Fruit fly (Drosophila melanogaster) whole organism, embryonic: ENCODE data around the gene Iyd.
A peak's percentile ranks its signal among the peaks of the same experiment; 100 is the strongest.

ENCODE experiments used
- ATbp ChIP-seq: fragments of 200-800 bp; sonication (Bioruptor generic); optimal IDR thresholded peaks from 2 replicates; lab custom pipeline; 2017; ENCODE audit warnings: missing biosample characterization, mild to moderate bottlenecking, missing genetic modification characterization, missing genetic modification reagents
- CG10543 ChIP-seq: fragments of 200-800 bp; sonication (Bioruptor generic); optimal IDR thresholded peaks from 3 replicates; lab custom pipeline; 2017; ENCODE audit warnings: missing biosample characterization, mild to moderate bottlenecking, missing genetic modification characterization, moderate library complexity
- CG11247 ChIP-seq: fragments of 200-800 bp; sonication (Bioruptor generic); IDR thresholded peaks from 2 replicates; pipeline ENCODE4 v1.3.6; 2022; ENCODE audit warnings: missing biosample characterization, missing genetic modification characterization
- CG13123 ChIP-seq: fragments of 200-800 bp; sonication (Bioruptor generic); optimal IDR thresholded peaks from 2 replicates; lab custom pipeline; 2016; ENCODE audit warnings: missing biosample characterization, missing genetic modification characterization
- CG13287 ChIP-seq: fragments of 200-800 bp; sonication (Bioruptor generic); IDR thresholded peaks from 2 replicates; pipeline ENCODE4 v1.3.6; 2022; ENCODE audit warnings: missing biosample characterization, missing genetic modification characterization; ENCODE audit not compliant: partially characterized antibody
- CG14860 ChIP-seq: fragments of 200-800 bp; sonication (Bioruptor generic); IDR thresholded peaks from 3 replicates; pipeline ENCODE4 v1.3.6; 2022; ENCODE audit warnings: missing biosample characterization, missing genetic modification characterization; ENCODE audit not compliant: partially characterized antibody
- CG15011 ChIP-seq: fragments of 200-800 bp; sonication (Bioruptor generic); optimal IDR thresholded peaks from 3 replicates; lab custom pipeline; 2018; ENCODE audit warnings: missing biosample characterization, mild to moderate bottlenecking, missing genetic modification characterization
- CG16813 ChIP-seq: fragments of 200-800 bp; sonication (Bioruptor generic); IDR thresholded peaks from 3 replicates; pipeline ENCODE4 v1.3.6; 2022; ENCODE audit warnings: missing biosample characterization, missing genetic modification characterization; ENCODE audit not compliant: partially characterized antibody
- CG18262 ChIP-seq: fragments of 200-800 bp; optimal IDR thresholded peaks from 3 replicates; lab custom pipeline; 2019; ENCODE audit warnings: missing biosample characterization, mild to moderate bottlenecking, missing genetic modification characterization, moderate library complexity
- CG18476 ChIP-seq: fragments of 200-800 bp; sonication (Bioruptor generic); optimal IDR thresholded peaks from 2 replicates; lab custom pipeline; 2016; ENCODE audit warnings: missing biosample characterization, mild to moderate bottlenecking, missing genetic modification characterization
- CG30431 ChIP-seq: fragments of 200-800 bp; sonication (Bioruptor generic); optimal IDR thresholded peaks from 2 replicates; lab custom pipeline; 2017; ENCODE audit warnings: missing biosample characterization, missing genetic modification characterization
- CG3838 ChIP-seq: fragments of 200-800 bp; sonication (Bioruptor generic); optimal IDR thresholded peaks from 3 replicates; lab custom pipeline; 2016; ENCODE audit warnings: missing biosample characterization, missing genetic modification characterization
- CG4404 ChIP-seq: fragments of 200-800 bp; sonication (Bioruptor generic); IDR thresholded peaks from 2 replicates; pipeline ENCODE4 v1.3.6; 2022; ENCODE audit warnings: missing biosample characterization, missing genetic modification characterization
- CG6791 ChIP-seq: fragments of 200-800 bp; sonication (Bioruptor generic); IDR thresholded peaks from 3 replicates; pipeline ENCODE4 v1.3.6; 2022; ENCODE audit warnings: missing biosample characterization, missing genetic modification characterization; ENCODE audit not compliant: partially characterized antibody
- CG8089 ChIP-seq: fragments of 200-800 bp; sonication (Bioruptor generic); optimal IDR thresholded peaks from 3 replicates; lab custom pipeline; 2016; ENCODE audit warnings: missing biosample characterization, missing genetic modification characterization
- CG8924 ChIP-seq: fragments of 200-800 bp; optimal IDR thresholded peaks from 3 replicates; lab custom pipeline; 2019; ENCODE audit warnings: missing biosample characterization, mild to moderate bottlenecking, missing genetic modification characterization, moderate library complexity
- CG8944 ChIP-seq: fragments of 200-800 bp; sonication (Bioruptor generic); optimal IDR thresholded peaks from 3 replicates; lab custom pipeline; 2016; ENCODE audit warnings: missing biosample characterization, missing genetic modification characterization
- D19B ChIP-seq: fragments of 200-800 bp; sonication (Bioruptor generic); optimal IDR thresholded peaks from 2 replicates; lab custom pipeline; 2017; ENCODE audit warnings: missing biosample characterization, mild to moderate bottlenecking, missing genetic modification characterization
- Dref ChIP-seq: fragments of 200-800 bp; sonication (Bioruptor generic); IDR thresholded peaks from 2 replicates; pipeline ENCODE4 v1.3.6; 2022; ENCODE audit warnings: missing biosample characterization, missing genetic modification characterization
- Fer3 ChIP-seq: fragments of 200-800 bp; sonication (Bioruptor generic); optimal IDR thresholded peaks from 2 replicates; lab custom pipeline; 2018; ENCODE audit warnings: missing biosample characterization, mild to moderate bottlenecking, missing genetic modification characterization, moderate library complexity
- HmgD ChIP-seq: fragments of 200-800 bp; sonication (Bioruptor generic); optimal IDR thresholded peaks from 3 replicates; lab custom pipeline; 2016; ENCODE audit warnings: missing biosample characterization, missing genetic modification characterization
- Mrtf ChIP-seq: fragments of 200-800 bp; sonication (Bioruptor generic); IDR thresholded peaks from 3 replicates; pipeline ENCODE4 v1.3.6; 2022; ENCODE audit warnings: missing biosample characterization, missing genetic modification characterization
- Nf-YC ChIP-seq: fragments of 200-800 bp; optimal IDR thresholded peaks from 3 replicates; lab custom pipeline; 2019; ENCODE audit warnings: missing biosample characterization, mild to moderate bottlenecking, missing genetic modification characterization, moderate library complexity
- Ravus ChIP-seq: fragments of 200-800 bp; sonication (Bioruptor generic); IDR thresholded peaks from 2 replicates; pipeline ENCODE4 v1.3.6; 2022; ENCODE audit warnings: missing biosample characterization, missing genetic modification characterization
- Six4 ChIP-seq: fragments of 200-800 bp; sonication (Bioruptor generic); optimal IDR thresholded peaks from 2 replicates; lab custom pipeline; 2016; ENCODE audit warnings: missing biosample characterization, missing genetic modification characterization
- Sox100B ChIP-seq: fragments of 200-800 bp; sonication (Bioruptor generic); optimal IDR thresholded peaks from 3 replicates; lab custom pipeline; 2018; ENCODE audit warnings: missing biosample characterization, mild to moderate bottlenecking, missing genetic modification characterization
- Stat92E ChIP-seq, 3 experiments: fragments of >200 bp in 2 of 3; fragments of 200-800 bp in 1 of 3; sonication (Bioruptor generic) in 1 of 3; optimal IDR thresholded peaks; 2 replicates each; lab custom pipeline; 2017 to 2019; ENCODE audit warnings: missing biosample characterization in 3 of 3, missing genetic modification characterization in 3 of 3, mild to moderate bottlenecking in 1 of 3, moderate library complexity in 1 of 3
- ash1 ChIP-seq: fragments of 200-800 bp; sonication (Bioruptor generic); optimal IDR thresholded peaks from 2 replicates; lab custom pipeline; 2018; ENCODE audit warnings: missing biosample characterization, mild to moderate bottlenecking, missing genetic modification characterization
- az2 ChIP-seq: fragments of 200-800 bp; sonication (Bioruptor generic); optimal IDR thresholded peaks from 3 replicates; lab custom pipeline; 2016; ENCODE audit warnings: missing biosample characterization, missing genetic modification characterization
- bbx ChIP-seq: fragments of 200-800 bp; sonication (Bioruptor generic); IDR thresholded peaks from 2 replicates; pipeline ENCODE4 v1.3.6; 2022; ENCODE audit warnings: missing biosample characterization, missing genetic modification characterization; ENCODE audit not compliant: partially characterized antibody
- chif ChIP-seq, 2 experiments: fragments of 200-800 bp; sonication (Bioruptor generic); optimal IDR thresholded peaks; 3 replicates each; lab custom pipeline; 2016; ENCODE audit warnings: missing biosample characterization in 2 of 2, missing genetic modification characterization in 2 of 2
- ci ChIP-seq: fragments of 200-800 bp; sonication (Bioruptor generic); IDR thresholded peaks from 3 replicates; pipeline ENCODE4 v1.3.6; 2022; ENCODE audit warnings: missing biosample characterization, missing genetic modification characterization
- dan ChIP-seq: fragments of 200-800 bp; sonication (Bioruptor generic); IDR thresholded peaks from 2 replicates; pipeline ENCODE4 v1.3.6; 2022; ENCODE audit warnings: missing biosample characterization, missing genetic modification characterization
- dati ChIP-seq: fragments of 200-800 bp; sonication (Bioruptor generic); IDR thresholded peaks from 2 replicates; pipeline ENCODE4 v1.3.6; 2022; ENCODE audit warnings: missing biosample characterization, missing genetic modification characterization
- dm ChIP-seq: fragments of 200-800 bp; sonication (Bioruptor generic); optimal IDR thresholded peaks from 3 replicates; lab custom pipeline; 2016; ENCODE audit warnings: missing biosample characterization, missing genetic modification characterization
- esg ChIP-seq: fragments of 200-800 bp; sonication (Bioruptor generic); conservative IDR thresholded peaks from 2 replicates; pipeline ENCODE4 v1.3.6; 2022; ENCODE audit warnings: missing biosample characterization, missing genetic modification characterization
- fu2 ChIP-seq: fragments of 200-800 bp; sonication (Bioruptor generic); optimal IDR thresholded peaks from 2 replicates; lab custom pipeline; 2016; ENCODE audit warnings: missing biosample characterization, missing genetic modification characterization
- gt ChIP-seq: fragments of 200-800 bp; sonication (Bioruptor generic); IDR thresholded peaks from 2 replicates; pipeline ENCODE4 v1.3.6; 2022; ENCODE audit warnings: missing biosample characterization, missing genetic modification characterization
- hth ChIP-seq: fragments of >200 bp; optimal IDR thresholded peaks from 2 replicates; lab custom pipeline; 2017; ENCODE audit warnings: inconsistent platforms
- ind ChIP-seq: fragments of 200-800 bp; sonication (Bioruptor generic); optimal IDR thresholded peaks from 3 replicates; lab custom pipeline; 2016; ENCODE audit warnings: missing biosample characterization, missing genetic modification characterization
- ken ChIP-seq: fragments of 200-800 bp; sonication (Bioruptor generic); IDR thresholded peaks from 3 replicates; pipeline ENCODE4 v1.3.6; 2022; ENCODE audit warnings: missing biosample characterization, missing genetic modification characterization
- nerfin-2 ChIP-seq: fragments of 200-800 bp; sonication (Bioruptor generic); IDR thresholded peaks from 2 replicates; pipeline ENCODE4 v1.3.6; 2022; ENCODE audit warnings: missing biosample characterization, missing genetic modification characterization; ENCODE audit not compliant: partially characterized antibody
- nmo ChIP-seq: fragments of 200-800 bp; sonication (Bioruptor generic); optimal IDR thresholded peaks from 2 replicates; lab custom pipeline; 2018; ENCODE audit warnings: missing biosample characterization, mild to moderate bottlenecking, missing genetic modification characterization, moderate library complexity
- pfk ChIP-seq: fragments of 200-800 bp; sonication (Bioruptor generic); optimal IDR thresholded peaks from 2 replicates; lab custom pipeline; 2018; ENCODE audit warnings: missing biosample characterization, mild to moderate bottlenecking, missing genetic modification characterization, moderate library complexity
- psq ChIP-seq: fragments of 200-800 bp; sonication (Bioruptor generic); optimal IDR thresholded peaks from 2 replicates; lab custom pipeline; 2017; ENCODE audit warnings: missing biosample characterization, missing genetic modification characterization
- pzg ChIP-seq: fragments of 200-800 bp; sonication (Bioruptor generic); optimal IDR thresholded peaks from 3 replicates; lab custom pipeline; 2018; ENCODE audit warnings: missing biosample characterization, mild to moderate bottlenecking, missing genetic modification characterization, moderate library complexity
- rib ChIP-seq: fragments of 200-800 bp; sonication (Bioruptor generic); IDR thresholded peaks from 2 replicates; pipeline ENCODE4 v1.3.6; 2022; ENCODE audit warnings: missing biosample characterization, missing genetic modification characterization
- row ChIP-seq: fragments of 200-800 bp; sonication (Bioruptor generic); IDR thresholded peaks from 3 replicates; pipeline ENCODE4 v1.3.6; 2022; ENCODE audit warnings: missing biosample characterization, missing genetic modification characterization
- ssp ChIP-seq: fragments of 200-800 bp; sonication (Bioruptor generic); IDR thresholded peaks from 2 replicates; pipeline ENCODE4 v1.3.6; 2022; ENCODE audit warnings: missing biosample characterization, missing genetic modification characterization
- toy ChIP-seq: fragments of 200-800 bp; sonication (Bioruptor generic); IDR thresholded peaks from 2 replicates; pipeline ENCODE4 v1.3.6; 2022; ENCODE audit warnings: missing biosample characterization, missing genetic modification characterization

Gene Iyd

DNA sequence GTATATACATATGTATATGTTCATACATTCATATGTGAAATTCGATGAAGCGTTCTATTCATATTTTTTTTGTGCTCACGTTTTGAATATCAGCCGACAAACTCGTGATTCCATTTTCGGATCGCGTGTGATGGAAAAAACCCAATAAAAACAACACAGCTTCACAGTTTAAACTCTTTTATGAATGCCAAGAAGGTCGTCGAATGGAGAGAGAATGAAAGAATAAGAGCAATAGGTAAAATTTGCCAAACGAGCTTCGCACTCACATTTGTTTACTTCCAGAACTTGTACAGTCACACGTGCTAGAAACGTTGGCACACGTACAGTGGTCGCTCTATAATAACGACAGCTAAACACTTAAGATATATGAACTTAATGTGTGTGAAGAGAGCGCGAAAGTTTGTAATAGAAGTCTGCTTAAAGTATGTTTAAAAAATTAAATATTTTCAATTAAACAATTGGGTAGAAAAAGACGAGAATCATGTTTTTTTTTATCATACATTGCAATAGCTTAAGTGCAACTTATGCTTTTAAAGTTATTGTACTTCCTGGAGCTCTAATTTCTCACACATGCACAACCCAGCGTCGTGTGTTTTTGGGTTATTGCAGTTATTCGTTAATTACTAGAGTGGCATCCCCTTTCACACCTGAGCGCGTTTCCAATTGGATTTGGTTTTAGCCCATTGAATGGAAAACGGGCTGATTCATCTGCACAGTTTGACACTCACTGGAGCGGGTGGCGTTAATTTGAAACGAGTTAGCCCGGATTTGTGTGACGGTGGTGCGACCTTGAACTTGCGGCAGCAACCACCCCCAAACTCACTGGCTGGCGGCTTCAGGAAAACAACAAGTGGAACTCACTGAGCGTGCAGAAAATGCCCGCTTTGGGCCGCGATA, 29.8 kb upstream of the Iyd start (continued):
- no peak for TF ChIP-seq ATbp
- TF ChIP-seq D19B (GFP tag; lab: Kevin White, UChicago) = no peak
- no peak for TF ChIP-seq az2
- TF ChIP-seq CG8924 (tag; lab: Kevin White, UChicago) = no peak
- TF ChIP-seq CG10543 (GFP tag; lab: Kevin White, UChicago) = no peak
- no peak for TF ChIP-seq psq (GFP tag; lab: Kevin White, UChicago)
- no peak for TF ChIP-seq CG8089 (GFP tag; lab: Kevin White, UChicago)
- TF ChIP-seq Fer3 (tag; lab: Kevin White, UChicago) = peak; percentile 14
- peak; percentile 29; the same call in 1 of the 2 replicates for TF ChIP-seq bbx (GFP tag; lab: Robert Waterston, UW)
- no peak for TF ChIP-seq CG13123 (GFP tag; lab: Kevin White, UChicago)
- TF ChIP-seq fu2 (GFP tag; lab: Kevin White, UChicago) = no peak
- TF ChIP-seq nerfin-2 = no peak
- peak; percentile 19 for TF ChIP-seq nmo
- TF ChIP-seq dm (GFP tag; lab: Kevin White, UChicago) = no peak
- no peak for TF ChIP-seq CG16813 (GFP tag; lab: Robert Waterston, UW)
- TF ChIP-seq toy (GFP tag; lab: Robert Waterston, UW) = no peak
- no peak for TF ChIP-seq CG30431
- TF ChIP-seq CG15011 = no peak
- TF ChIP-seq Sox100B (GFP tag; lab: Kevin White, UChicago) = no peak
- no peak for TF ChIP-seq dan (GFP tag; lab: Robert Waterston, UW)
- no peak for TF ChIP-seq CG18476 (GFP tag; lab: Kevin White, UChicago)
- no peak for TF ChIP-seq Stat92E (GFP tag; optimal IDR thresholded peaks at IDR 0.05; lab: Kevin White, UChicago)
- TF ChIP-seq chif (GFP tag; optimal IDR thresholded peaks at IDR 0.05; lab: Kevin White, UChicago) = no peak
- no peak for TF ChIP-seq CG6791 (GFP tag; lab: Robert Waterston, UW)
- TF ChIP-seq Ravus (GFP tag; lab: Robert Waterston, UW) = no peak
- no peak for TF ChIP-seq Nf-YC (tag; lab: Kevin White, UChicago)
- TF ChIP-seq gt (GFP tag; lab: Robert Waterston, UW) = no peak
- no peak for TF ChIP-seq pfk (GFP tag; lab: Kevin White, UChicago)
- no peak for TF ChIP-seq dati
- no peak for TF ChIP-seq Dref (GFP tag; lab: Robert Waterston, UW)
- no peak for TF ChIP-seq Six4 (GFP tag; lab: Kevin White, UChicago)
- no peak for TF ChIP-seq hth (lab: Kevin White, UChicago)
- no peak for TF ChIP-seq CG14860
- no peak for TF ChIP-seq rib (GFP tag; lab: Robert Waterston, UW)
- no peak for TF ChIP-seq pzg (GFP tag; lab: Kevin White, UChicago)
- TF ChIP-seq HmgD (GFP tag; lab: Kevin White, UChicago) = no peak
- no peak for TF ChIP-seq ken
- no peak for TF ChIP-seq CG4404 (GFP tag; lab: Robert Waterston, UW)
- no peak for TF ChIP-seq CG11247 (GFP tag; lab: Robert Waterston, UW)
- no peak for TF ChIP-seq ssp (GFP tag; lab: Robert Waterston, UW)
- no peak for TF ChIP-seq CG18262
- TF ChIP-seq CG13287 (GFP tag; lab: Robert Waterston, UW) = no peak
- TF ChIP-seq ind (GFP tag; lab: Kevin White, UChicago) = no peak
- TF ChIP-seq CG3838 = no peak
- TF ChIP-seq ci (GFP tag; lab: Robert Waterston, UW) = no peak
- peak; percentile 16; the same call in 1 of the 3 replicates for TF ChIP-seq row
- TF ChIP-seq esg (GFP tag; lab: Robert Waterston, UW) = no peak
- TF ChIP-seq Mrtf (GFP tag; lab: Robert Waterston, UW) = no peak
- TF ChIP-seq CG8944 (GFP tag; lab: Kevin White, UChicago) = no peak
- TF ChIP-seq ash1 = no peak
